Worm (Caenorhabditis elegans) whole organism, L2 larva: ENCODE data around the gene clc-7.

ENCODE experiments used
- ama-1 ChIP-seq: fragments of 150-350 bp; optimal IDR thresholded peaks from 2 replicates; lab custom pipeline; 2018; ENCODE audit warnings: inconsistent platforms
- dmd-4 ChIP-seq: sonication (generic microtip); optimal IDR thresholded peaks from 2 replicates; lab custom pipeline; 2017; ENCODE audit warnings: missing biosample characterization, missing genetic modification characterization
- lin-11 ChIP-seq: fragments of 150-350 bp; sonication (generic microtip); optimal IDR thresholded peaks from 2 replicates; lab custom pipeline; 2014; ENCODE audit warnings: missing biosample characterization, missing genetic modification characterization, inconsistent platforms, mixed read lengths
- unc-39 ChIP-seq: fragments of 150-350 bp; optimal IDR thresholded peaks from 2 replicates; lab custom pipeline; 2014; ENCODE audit warnings: missing biosample characterization, missing genetic modification characterization
- ztf-1 ChIP-seq: fragments of 200-800 bp; sonication (Bioruptor generic); conservative IDR thresholded peaks from 2 replicates; pipeline ENCODE4 v1.3.6; 2022; ENCODE audit warnings: missing genetic modification characterization, missing compliant biosample characterization
- ztf-11 ChIP-seq: sonication (generic microtip); optimal IDR thresholded peaks from 2 replicates; lab custom pipeline; 2017; ENCODE audit warnings: missing biosample characterization, missing genetic modification characterization

DNA sequence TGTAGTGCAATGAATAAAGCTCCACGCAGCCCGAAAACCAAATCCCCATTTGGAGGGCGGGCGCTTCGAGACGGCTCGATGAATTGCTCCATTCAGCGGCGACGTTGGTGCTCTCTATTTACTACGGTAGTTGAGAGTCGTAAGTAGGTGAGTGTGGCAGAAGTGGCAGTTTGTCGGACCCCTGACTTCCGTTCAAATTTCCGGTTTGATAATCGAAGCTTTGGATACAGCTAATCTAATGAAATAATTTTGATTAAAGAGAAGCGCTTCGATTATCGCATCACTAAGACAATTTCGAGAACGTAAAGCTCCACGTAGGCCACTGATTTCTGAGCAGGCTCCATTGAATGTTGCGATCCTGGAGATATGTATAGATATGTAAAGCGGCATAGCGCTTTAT, 16.6 kb downstream of the clc-7 start, which contains the start of gene ets-5:
- TF ChIP-seq ztf-1 (GFP tag; lab: Robert Waterston, UW): no peak
- TF ChIP-seq ztf-11 (tag; lab: Kevin White, UChicago): no peak
- TF ChIP-seq dmd-4 (tag; lab: Kevin White, UChicago): no peak
- no peak for TF ChIP-seq ama-1
- TF ChIP-seq lin-11 (tag; lab: Kevin White, UChicago): no peak
- TF ChIP-seq unc-39 (tag; lab: Kevin White, UChicago): no peak
